Fruit fly (Drosophila melanogaster) whole organism, embryonic: ENCODE measurements around the gene CG32214.

Experiments used
- B-H2 ChIP-seq: fragments of 200-800 bp; sonication (Bioruptor generic); optimal IDR thresholded peaks from 2 replicates; lab custom pipeline; 2018; ENCODE audit warnings: missing biosample characterization, mild to moderate bottlenecking, missing genetic modification characterization
- BtbVII ChIP-seq: fragments of 200-800 bp; sonication (Bioruptor generic); optimal IDR thresholded peaks from 3 replicates; lab custom pipeline; 2017; ENCODE audit warnings: missing biosample characterization, mild to moderate bottlenecking, missing genetic modification characterization
- CG12071 ChIP-seq: fragments of 200-800 bp; sonication (Bioruptor generic); optimal IDR thresholded peaks from 3 replicates; lab custom pipeline; 2018; ENCODE audit warnings: missing biosample characterization, mild to moderate bottlenecking, missing genetic modification characterization
- CG12659 ChIP-seq: fragments of 200-800 bp; sonication (Bioruptor generic); optimal IDR thresholded peaks from 3 replicates; lab custom pipeline; 2017; ENCODE audit warnings: mild to moderate bottlenecking, missing biosample characterization, missing genetic modification reagents, missing genetic modification characterization
- CG13624 ChIP-seq: fragments of 200-800 bp; sonication (Bioruptor generic); optimal IDR thresholded peaks from 2 replicates; lab custom pipeline; 2016; ENCODE audit warnings: missing biosample characterization, missing genetic modification characterization
- CG13894 ChIP-seq: fragments of 200-800 bp; sonication (Bioruptor generic); optimal IDR thresholded peaks from 3 replicates; lab custom pipeline; 2018; ENCODE audit warnings: missing biosample characterization, mild to moderate bottlenecking, missing genetic modification characterization, moderate library complexity
- CG14860 ChIP-seq: fragments of 200-800 bp; sonication (Bioruptor generic); IDR thresholded peaks from 3 replicates; pipeline ENCODE4 v1.3.6; 2022; ENCODE audit warnings: missing biosample characterization, missing genetic modification characterization; ENCODE audit not compliant: partially characterized antibody
- CG15011 ChIP-seq: fragments of 200-800 bp; sonication (Bioruptor generic); optimal IDR thresholded peaks from 3 replicates; lab custom pipeline; 2018; ENCODE audit warnings: missing biosample characterization, mild to moderate bottlenecking, missing genetic modification characterization
- CG15073 ChIP-seq: fragments of 200-800 bp; sonication (Bioruptor generic); optimal IDR thresholded peaks from 2 replicates; lab custom pipeline; 2016; ENCODE audit warnings: missing biosample characterization, missing genetic modification characterization
- CG16863 ChIP-seq: fragments of 200-800 bp; sonication (Bioruptor generic); optimal IDR thresholded peaks from 3 replicates; lab custom pipeline; 2016; ENCODE audit warnings: missing biosample characterization, missing genetic modification characterization
- CG17328 ChIP-seq: fragments of 200-800 bp; sonication (Bioruptor generic); IDR thresholded peaks from 2 replicates; pipeline ENCODE4 v1.3.6; 2022; ENCODE audit warnings: missing biosample characterization, missing genetic modification characterization
- CG17568 ChIP-seq: fragments of 200-800 bp; sonication (Bioruptor generic); optimal IDR thresholded peaks from 2 replicates; lab custom pipeline; 2018; ENCODE audit warnings: missing biosample characterization, mild to moderate bottlenecking, missing genetic modification characterization, moderate library complexity
- CG2120 ChIP-seq: fragments of 200-800 bp; sonication (Bioruptor generic); optimal IDR thresholded peaks from 3 replicates; lab custom pipeline; 2016; ENCODE audit warnings: missing biosample characterization, missing genetic modification characterization
- CG3281 ChIP-seq: fragments of 200-800 bp; sonication (Bioruptor generic); optimal IDR thresholded peaks from 3 replicates; lab custom pipeline; 2017; ENCODE audit warnings: missing biosample characterization, mild to moderate bottlenecking, missing genetic modification characterization
- CG33213 ChIP-seq: fragments of 200-800 bp; sonication (Bioruptor generic); optimal IDR thresholded peaks from 3 replicates; lab custom pipeline; 2016; ENCODE audit warnings: missing biosample characterization, missing genetic modification characterization
- CG5953 ChIP-seq: fragments of 200-800 bp; sonication (Bioruptor generic); IDR thresholded peaks from 2 replicates; pipeline ENCODE4 v1.3.6; 2022; ENCODE audit warnings: missing biosample characterization, missing genetic modification characterization
- CG6813 ChIP-seq: fragments of 200-800 bp; sonication (Bioruptor generic); optimal IDR thresholded peaks from 2 replicates; lab custom pipeline; 2017; ENCODE audit warnings: missing biosample characterization, missing genetic modification characterization, mild to moderate bottlenecking, moderate library complexity, missing genetic modification reagents
- CG8290 ChIP-seq, 3 experiments: fragments of 200-800 bp; sonication (Bioruptor generic); optimal IDR thresholded peaks; 2 replicates each; lab custom pipeline; 2016 to 2019; ENCODE audit warnings: missing biosample characterization in 3 of 3, missing genetic modification characterization in 3 of 3, mild to moderate bottlenecking in 2 of 3, moderate library complexity in 1 of 3
- CG9727 ChIP-seq: fragments of 200-800 bp; sonication (Bioruptor generic); optimal IDR thresholded peaks from 3 replicates; lab custom pipeline; 2017; ENCODE audit warnings: missing biosample characterization, mild to moderate bottlenecking, missing genetic modification characterization
- Dfd ChIP-seq, 2 experiments: fragments of >200 bp; optimal IDR thresholded peaks; 2 replicates each; lab custom pipeline; 2017; ENCODE audit warnings: missing biosample characterization in 2 of 2, missing genetic modification characterization in 2 of 2
- Doc2 ChIP-seq: fragments of 200-800 bp; sonication (Bioruptor generic); IDR thresholded peaks from 2 replicates; pipeline ENCODE4 v1.3.6; 2022; ENCODE audit warnings: missing biosample characterization, missing genetic modification characterization
- E2f2 ChIP-seq: fragments of 200-800 bp; sonication (Bioruptor generic); IDR thresholded peaks from 2 replicates; pipeline ENCODE4 v1.3.6; 2022; ENCODE audit warnings: missing biosample characterization, missing genetic modification characterization
- Elba2 ChIP-seq: fragments of 200-800 bp; sonication (Bioruptor generic); optimal IDR thresholded peaks from 3 replicates; lab custom pipeline; 2016; ENCODE audit warnings: missing biosample characterization, missing genetic modification characterization
- Ets65A ChIP-seq: fragments of 200-800 bp; sonication (Bioruptor generic); peaks from one replicate; lab custom pipeline; 2016; ENCODE audit warnings: missing biosample characterization, missing genetic modification characterization
- Ets97D ChIP-seq: fragments of 200-800 bp; sonication (Bioruptor generic); optimal IDR thresholded peaks from 3 replicates; lab custom pipeline; 2016; ENCODE audit warnings: missing biosample characterization, missing genetic modification characterization
- Fer2 ChIP-seq: fragments of 200-800 bp; sonication (Bioruptor generic); optimal IDR thresholded peaks from 2 replicates; lab custom pipeline; 2018; ENCODE audit warnings: missing biosample characterization, mild to moderate bottlenecking, missing genetic modification characterization, moderate library complexity
- HLHmδ ChIP-seq: fragments of 200-800 bp; sonication (Bioruptor generic); optimal IDR thresholded peaks from 2 replicates; lab custom pipeline; 2018; ENCODE audit warnings: missing biosample characterization, mild to moderate bottlenecking, missing genetic modification characterization, moderate library complexity
- Hr3 ChIP-seq: fragments of 200-800 bp; sonication (Bioruptor generic); optimal IDR thresholded peaks from 3 replicates; lab custom pipeline; 2016; ENCODE audit warnings: missing biosample characterization, missing genetic modification characterization
- Neu2 ChIP-seq: fragments of 200-800 bp; sonication (Bioruptor generic); optimal IDR thresholded peaks from 3 replicates; lab custom pipeline; 2016; ENCODE audit warnings: missing biosample characterization, missing genetic modification characterization, borderline replicate concordance
- Nf-YC ChIP-seq: fragments of 200-800 bp; optimal IDR thresholded peaks from 3 replicates; lab custom pipeline; 2019; ENCODE audit warnings: missing biosample characterization, mild to moderate bottlenecking, missing genetic modification characterization, moderate library complexity
- Opbp ChIP-seq: fragments of 200-800 bp; sonication (Bioruptor generic); IDR thresholded peaks from 3 replicates; pipeline ENCODE4 v1.3.6; 2022; ENCODE audit warnings: missing biosample characterization, missing genetic modification characterization; ENCODE audit not compliant: partially characterized antibody
- Pdp1 ChIP-seq, 2 experiments: fragments of 200-800 bp; sonication (Bioruptor generic); optimal IDR thresholded peaks; 3 replicates each; lab custom pipeline; 2016; ENCODE audit warnings: missing biosample characterization in 2 of 2, missing genetic modification characterization in 2 of 2, mild to moderate bottlenecking in 1 of 2, moderate library complexity in 1 of 2
- Side ChIP-seq: fragments of 200-800 bp; sonication (Bioruptor generic); optimal IDR thresholded peaks from 2 replicates; lab custom pipeline; 2016; ENCODE audit warnings: missing biosample characterization, missing genetic modification characterization
- Sin3A ChIP-seq: fragments of >200 bp; optimal IDR thresholded peaks from 2 replicates; lab custom pipeline; 2018
- al ChIP-seq: fragments of 200-800 bp; sonication (Bioruptor generic); IDR thresholded peaks from 2 replicates; pipeline ENCODE4 v1.3.6; 2022; ENCODE audit warnings: missing biosample characterization, missing genetic modification characterization
- dmrt11E ChIP-seq: fragments of 200-800 bp; sonication (Bioruptor generic); optimal IDR thresholded peaks from 3 replicates; lab custom pipeline; 2018; ENCODE audit warnings: missing biosample characterization, mild to moderate bottlenecking, missing genetic modification characterization, moderate library complexity
- exex ChIP-seq: fragments of 200-800 bp; sonication (Bioruptor generic); optimal IDR thresholded peaks from 4 replicates; lab custom pipeline; 2018; ENCODE audit warnings: missing biosample characterization, mild to moderate bottlenecking, missing genetic modification characterization, moderate library complexity
- hbn ChIP-seq: fragments of 200-800 bp; sonication (Bioruptor generic); IDR thresholded peaks from 2 replicates; pipeline ENCODE4 v1.3.6; 2022; ENCODE audit warnings: missing biosample characterization, missing genetic modification characterization; ENCODE audit not compliant: partially characterized antibody
- hkb ChIP-seq, 2 experiments: fragments of 200-800 bp in 1 of 2; fragments of >200 bp in 1 of 2; sonication (Bioruptor generic) in 1 of 2; IDR thresholded peaks in 1 of 2; optimal IDR thresholded peaks in 1 of 2; 2 replicates each; pipeline versions ENCODE4 v1.3.6 to Lab custom; 2017 to 2022; ENCODE audit warnings: missing biosample characterization in 1 of 2, missing genetic modification characterization in 1 of 2
- ken ChIP-seq: fragments of 200-800 bp; sonication (Bioruptor generic); IDR thresholded peaks from 3 replicates; pipeline ENCODE4 v1.3.6; 2022; ENCODE audit warnings: missing biosample characterization, missing genetic modification characterization
- lola ChIP-seq, 3 experiments: fragments of >200 bp in 2 of 3; fragments of 200-800 bp in 1 of 3; sonication (Bioruptor generic) in 1 of 3; optimal IDR thresholded peaks; 2 replicates each; lab custom pipeline; 2017 to 2019; ENCODE audit warnings: missing biosample characterization in 3 of 3, missing genetic modification characterization in 3 of 3, mild to moderate bottlenecking in 1 of 3, moderate library complexity in 1 of 3
- mirr ChIP-seq: fragments of 200-800 bp; sonication (Bioruptor generic); optimal IDR thresholded peaks from 3 replicates; lab custom pipeline; 2018; ENCODE audit warnings: missing biosample characterization, mild to moderate bottlenecking, missing genetic modification characterization
- nau ChIP-seq: fragments of 200-800 bp; sonication (Bioruptor generic); optimal IDR thresholded peaks from 3 replicates; lab custom pipeline; 2017; ENCODE audit warnings: missing biosample characterization, mild to moderate bottlenecking, missing genetic modification characterization, missing genetic modification reagents
- org-1 ChIP-seq: fragments of 200-800 bp; sonication (Bioruptor generic); optimal IDR thresholded peaks from 2 replicates; lab custom pipeline; 2017; ENCODE audit warnings: missing biosample characterization, missing genetic modification characterization
- sd ChIP-seq: fragments of 200-800 bp; sonication (Bioruptor generic); optimal IDR thresholded peaks from 3 replicates; lab custom pipeline; 2018; ENCODE audit warnings: missing biosample characterization, mild to moderate bottlenecking, missing genetic modification characterization, moderate library complexity
- sens-2 ChIP-seq: fragments of 200-800 bp; sonication (Bioruptor generic); IDR thresholded peaks from 2 replicates; pipeline ENCODE4 v1.3.6; 2022; ENCODE audit warnings: missing biosample characterization, missing genetic modification characterization
- shn ChIP-seq: fragments of 200-800 bp; sonication (Bioruptor generic); optimal IDR thresholded peaks from 3 replicates; lab custom pipeline; 2016; ENCODE audit warnings: missing biosample characterization, missing genetic modification characterization
- slp2 ChIP-seq: fragments of 200-800 bp; sonication (Bioruptor generic); optimal IDR thresholded peaks from 2 replicates; lab custom pipeline; 2016; ENCODE audit warnings: missing biosample characterization, missing genetic modification characterization
- sug ChIP-seq: fragments of 200-800 bp; optimal IDR thresholded peaks from 2 replicates; lab custom pipeline; 2019; ENCODE audit warnings: missing biosample characterization, mild to moderate bottlenecking, missing genetic modification characterization, moderate library complexity

CG32214 gene

dm6 chr3L:19495991-19496588, 28.9 kb downstream of the CG32214 start (continued):
- TF ChIP-seq CG14860 (GFP tag; lab: Robert Waterston, UW) (no peak), sug (tag; lab: Kevin White, UChicago) (peak; percentile 65), CG8290 (GFP tag; optimal IDR thresholded peaks at IDR 0.05; lab: Kevin White, UChicago) (no peak), CG8290 (tag; optimal IDR thresholded peaks at IDR 0.05; lab: Kevin White, UChicago) (peak in 1 of 2 experiments; percentile 21), Dfd (GFP tag; optimal IDR thresholded peaks at IDR 0.05; lab: Kevin White, UChicago) (no peak), CG17568 (GFP tag; lab: Kevin White, UChicago) (peak; percentile 15), CG9727 (GFP tag; lab: Kevin White, UChicago) (no peak), CG3281 (GFP tag; lab: Kevin White, UChicago) (peak; percentile 14), Side (GFP tag; lab: Kevin White, UChicago) (no peak), CG15011 (GFP tag; lab: Kevin White, UChicago) (no peak), dmrt11E (tag; lab: Kevin White, UChicago) (no peak), Doc2 (GFP tag; lab: Robert Waterston, UW) (no peak), CG2120 (GFP tag; lab: Kevin White, UChicago) (no peak), lola (GFP tag; optimal IDR thresholded peaks at IDR 0.05; lab: Kevin White, UChicago) (no peak), mirr (GFP tag; lab: Kevin White, UChicago) (peak; percentile 24), slp2 (GFP tag; lab: Kevin White, UChicago) (no peak), Sin3A (lab: Kevin White, UChicago) (no peak), al (GFP tag; lab: Robert Waterston, UW) (no peak), ken (GFP tag; lab: Robert Waterston, UW) (no peak), Ets65A (GFP tag; lab: Kevin White, UChicago) (no peak), Opbp (GFP tag; lab: Robert Waterston, UW) (no peak), HLHmδ (GFP tag; lab: Kevin White, UChicago) (no peak), Fer2 (no peak), CG12071 (GFP tag; lab: Kevin White, UChicago) (peak; percentile 41), CG33213 (GFP tag; lab: Kevin White, UChicago) (no peak), shn (GFP tag; lab: Kevin White, UChicago) (no peak), Nf-YC (tag; lab: Kevin White, UChicago) (no peak), Elba2 (GFP tag; lab: Kevin White, UChicago) (no peak), hbn (no peak), sd (peak; percentile 24), Neu2 (no peak), Pdp1 (GFP tag; optimal IDR thresholded peaks at IDR 0.05; lab: Kevin White, UChicago) (no peak), Ets97D (GFP tag; lab: Kevin White, UChicago) (no peak), CG15073 (GFP tag; lab: Kevin White, UChicago) (no peak), CG13894 (tag; lab: Kevin White, UChicago) (no peak), CG16863 (no peak), CG17328 (GFP tag; lab: Robert Waterston, UW) (no peak), Hr3 (no peak), B-H2 (GFP tag; lab: Kevin White, UChicago) (no peak), hkb (optimal IDR thresholded peaks at IDR 0.05; lab: Kevin White, UChicago) (no peak), hkb (GFP tag; IDR thresholded peaks at IDR 0.05; lab: Robert Waterston, UW) (no peak), CG12659 (GFP tag; lab: Kevin White, UChicago) (peak; percentile 2), org-1 (no peak), CG13624 (no peak), BtbVII (GFP tag; lab: Kevin White, UChicago) (peak; percentile 11), E2f2 (no peak), sens-2 (no peak), exex (tag; lab: Kevin White, UChicago) (peak; percentile 46), nau (no peak), CG5953 (GFP tag; lab: Robert Waterston, UW) (no peak), CG6813 (GFP tag; lab: Kevin White, UChicago) (no peak)
